Worm (Caenorhabditis elegans) whole organism, young adult: Measurements from ENCODE around the gene D1022.2.
"Not testable (repeated sequence)": the region's sequence is repeated elsewhere in the genome, so short reads cannot be mapped to it uniquely, and the experiment has no call there.

Source experiments
- Y79H2A.3 ChIP-seq: fragments of 200-800 bp; sonication (Bioruptor generic); conservative IDR thresholded peaks from 2 replicates; pipeline ENCODE4 v1.3.6; 2022; ENCODE audit warnings: missing genetic modification reagents, missing genetic modification characterization, missing compliant biosample characterization
- ccch-3 ChIP-seq: fragments of 200-800 bp; sonication (Bioruptor generic); optimal IDR thresholded peaks from 2 replicates; lab custom pipeline; 2018; ENCODE audit warnings: mild to moderate bottlenecking, missing genetic modification characterization, missing compliant biosample characterization
- fkh-3 ChIP-seq: sonication (generic microtip); optimal IDR thresholded peaks from 2 replicates; lab custom pipeline; 2016; ENCODE audit warnings: mild to moderate bottlenecking, missing genetic modification characterization, missing compliant biosample characterization
- pha-4 ChIP-seq: fragments of 150-350 bp; sonication (generic microtip); optimal IDR thresholded peaks from 2 replicates; lab custom pipeline; 2014; ENCODE audit warnings: missing biosample characterization, missing genetic modification reagents, missing genetic modification characterization
- snpc-4 ChIP-seq, 5 experiments: fragments of 150-350 bp in 1 of 5; sonication (generic microtip) in 4 of 5; optimal IDR thresholded peaks; 2 replicates each; lab custom pipeline; 2014 to 2018; ENCODE audit warnings: missing genetic modification characterization in 5 of 5, missing biosample characterization in 3 of 5, antibody characterized with exemption in 2 of 5, mild to moderate bottlenecking in 2 of 5, missing compliant biosample characterization in 2 of 5, missing genotype in 2 of 5, moderate library complexity in 2 of 5, missing genetic modification reagents in 1 of 5
- sptf-2 ChIP-seq: fragments of 200-800 bp; sonication (Bioruptor generic); optimal IDR thresholded peaks from 2 replicates; lab custom pipeline; 2018; ENCODE audit warnings: mild to moderate bottlenecking, missing genetic modification characterization, missing compliant biosample characterization
- ztf-28 ChIP-seq: fragments of 200-800 bp; sonication (Bioruptor generic); IDR thresholded peaks from 2 replicates; pipeline ENCODE4 v1.3.6; 2022; ENCODE audit warnings: missing genetic modification reagents, missing genetic modification characterization, missing compliant biosample characterization

ce11 chrII:7446683-7447082 is 12.6 kb upstream of the D1022.2 start:
- not testable (repeated sequence) for TF ChIP-seq fkh-3; snpc-4 (GFP tag; optimal IDR thresholded peaks at IDR 0.05; lab: Kevin White, UChicago); snpc-4 (tag; optimal IDR thresholded peaks at IDR 0.05; lab: Kevin White, UChicago); ztf-28 (GFP tag; lab: Robert Waterston, UW); sptf-2 (GFP tag; lab: Kevin White, UChicago); ccch-3; pha-4 (tag; lab: Kevin White, UChicago)
- TF ChIP-seq Y79H2A.3 (GFP tag; lab: Robert Waterston, UW) = 0 out of 2 replicates have a peak, but pooled peaks have one; percentile 43
